Fruit fly (Drosophila melanogaster) whole organism, prepupa: Measurements from ENCODE around the gene rux.

Experiments
- Blimp-1 ChIP-seq: fragments of 200-800 bp; sonication (Bioruptor generic); optimal IDR thresholded peaks from 3 replicates; lab custom pipeline; 2017; ENCODE audit warnings: missing biosample characterization, missing genetic modification characterization, mild to moderate bottlenecking, moderate library complexity, missing genetic modification reagents
- CG10669 ChIP-seq: fragments of 200-800 bp; sonication (Bioruptor generic); optimal IDR thresholded peaks from 3 replicates; lab custom pipeline; 2018; ENCODE audit warnings: missing biosample characterization, mild to moderate bottlenecking, missing genetic modification characterization, moderate library complexity
- CG11294 ChIP-seq: fragments of 200-800 bp; sonication (Bioruptor generic); IDR thresholded peaks from 2 replicates; pipeline ENCODE4 v1.3.6; 2022; ENCODE audit warnings: missing biosample characterization, missing genetic modification characterization
- CG11902 ChIP-seq: fragments of 200-800 bp; sonication (Bioruptor generic); optimal IDR thresholded peaks from 3 replicates; lab custom pipeline; 2016; ENCODE audit warnings: missing biosample characterization, missing genetic modification characterization
- CG15336 ChIP-seq: fragments of 200-800 bp; sonication (Bioruptor generic); IDR thresholded peaks from 2 replicates; pipeline ENCODE4 v1.3.6; 2022; ENCODE audit warnings: missing biosample characterization, missing genetic modification characterization
- CG1621 ChIP-seq: fragments of 200-800 bp; sonication (Bioruptor generic); optimal IDR thresholded peaks from 3 replicates; lab custom pipeline; 2018; ENCODE audit warnings: missing biosample characterization, mild to moderate bottlenecking, missing genetic modification characterization
- CG16779 ChIP-seq: fragments of 200-800 bp; sonication (Bioruptor generic); optimal IDR thresholded peaks from 3 replicates; lab custom pipeline; 2017; ENCODE audit warnings: missing biosample characterization, mild to moderate bottlenecking, missing genetic modification characterization
- CG3032 ChIP-seq: fragments of 200-800 bp; optimal IDR thresholded peaks from 2 replicates; lab custom pipeline; 2019; ENCODE audit warnings: missing biosample characterization, mild to moderate bottlenecking, missing genetic modification characterization, moderate library complexity
- CG31627 ChIP-seq: fragments of 200-800 bp; sonication (Bioruptor generic); optimal IDR thresholded peaks from 3 replicates; lab custom pipeline; 2016; ENCODE audit warnings: missing biosample characterization, missing genetic modification characterization
- CG32006 ChIP-seq: fragments of 200-800 bp; sonication (Bioruptor generic); optimal IDR thresholded peaks from 3 replicates; lab custom pipeline; 2017; ENCODE audit warnings: missing biosample characterization, mild to moderate bottlenecking, missing genetic modification characterization
- CG34406 ChIP-seq: fragments of 200-800 bp; sonication (Bioruptor generic); optimal IDR thresholded peaks from 3 replicates; lab custom pipeline; 2016; ENCODE audit warnings: missing biosample characterization, missing genetic modification characterization
- CG6163 ChIP-seq: fragments of 200-800 bp; sonication (Bioruptor generic); IDR thresholded peaks from 3 replicates; pipeline ENCODE4 v1.3.6; 2022; ENCODE audit warnings: missing biosample characterization, missing genetic modification characterization
- CG6792 ChIP-seq: fragments of 200-800 bp; sonication (Bioruptor generic); optimal IDR thresholded peaks from 3 replicates; lab custom pipeline; 2016; ENCODE audit warnings: missing biosample characterization, missing genetic modification characterization
- CG6808 ChIP-seq: fragments of 200-800 bp; sonication (Bioruptor generic); optimal IDR thresholded peaks from 3 replicates; lab custom pipeline; 2017; ENCODE audit warnings: missing biosample characterization, missing genetic modification characterization, mild to moderate bottlenecking, moderate library complexity, missing genetic modification reagents
- CG6854 ChIP-seq: fragments of 200-800 bp; sonication (Bioruptor generic); optimal IDR thresholded peaks from 2 replicates; lab custom pipeline; 2017; ENCODE audit warnings: missing biosample characterization, mild to moderate bottlenecking, missing genetic modification characterization
- CG7368 ChIP-seq: fragments of 200-800 bp; sonication (Bioruptor generic); optimal IDR thresholded peaks from 3 replicates; lab custom pipeline; 2016; ENCODE audit warnings: missing biosample characterization, missing genetic modification characterization
- CG8119 ChIP-seq: fragments of 200-800 bp; sonication (Bioruptor generic); IDR thresholded peaks from 3 replicates; pipeline ENCODE4 v1.3.6; 2022; ENCODE audit warnings: missing biosample characterization, missing genetic modification characterization
- CG8632 ChIP-seq: fragments of 200-800 bp; sonication (Bioruptor generic); optimal IDR thresholded peaks from 3 replicates; lab custom pipeline; 2016; ENCODE audit warnings: missing biosample characterization, missing genetic modification characterization
- CG9139 ChIP-seq: fragments of 200-800 bp; sonication (Bioruptor generic); optimal IDR thresholded peaks from 3 replicates; lab custom pipeline; 2017; ENCODE audit warnings: missing biosample characterization, mild to moderate bottlenecking, missing genetic modification characterization
- Eip75B ChIP-seq: fragments of 200-800 bp; sonication (Bioruptor generic); optimal IDR thresholded peaks from 3 replicates; lab custom pipeline; 2016; ENCODE audit warnings: missing biosample characterization, missing genetic modification characterization
- Eip78C ChIP-seq: fragments of 200-800 bp; sonication (Bioruptor generic); peaks from one replicate; lab custom pipeline; 2016; ENCODE audit warnings: missing biosample characterization, missing genetic modification characterization
- Ets21C ChIP-seq: fragments of 200-800 bp; sonication (Bioruptor generic); optimal IDR thresholded peaks from 3 replicates; lab custom pipeline; 2016; ENCODE audit warnings: missing biosample characterization, missing genetic modification characterization
- Gug ChIP-seq: fragments of 200-800 bp; sonication (Bioruptor generic); IDR thresholded peaks from 2 replicates; pipeline ENCODE4 v1.3.6; 2022; ENCODE audit warnings: missing biosample characterization, missing genetic modification characterization
- Hr38 ChIP-seq: sonication (Bioruptor generic); optimal IDR thresholded peaks from 2 replicates; lab custom pipeline; 2016; ENCODE audit warnings: missing biosample characterization, missing genetic modification characterization
- Hr39 ChIP-seq: fragments of 200-800 bp; sonication (Bioruptor generic); optimal IDR thresholded peaks from 2 replicates; lab custom pipeline; 2016; ENCODE audit warnings: missing biosample characterization, missing genetic modification characterization
- Hr4 ChIP-seq: fragments of 200-800 bp; sonication (Bioruptor generic); optimal IDR thresholded peaks from 3 replicates; lab custom pipeline; 2016; ENCODE audit warnings: missing biosample characterization, missing genetic modification characterization
- Lpt ChIP-seq: fragments of 200-800 bp; sonication (Bioruptor generic); optimal IDR thresholded peaks from 3 replicates; lab custom pipeline; 2016; ENCODE audit warnings: missing biosample characterization, missing genetic modification characterization
- Met ChIP-seq: fragments of 200-800 bp; sonication (Bioruptor generic); optimal IDR thresholded peaks from 3 replicates; lab custom pipeline; 2016; ENCODE audit warnings: missing biosample characterization, missing genetic modification characterization
- OdsH ChIP-seq: fragments of 200-800 bp; sonication (Bioruptor generic); optimal IDR thresholded peaks from 3 replicates; lab custom pipeline; 2016; ENCODE audit warnings: missing biosample characterization, missing genetic modification characterization
- Smox ChIP-seq: fragments of 200-800 bp; sonication (Bioruptor generic); optimal IDR thresholded peaks from 3 replicates; lab custom pipeline; 2016; ENCODE audit warnings: missing biosample characterization, missing genetic modification characterization
- Sox14 ChIP-seq: fragments of 200-800 bp; sonication (Bioruptor generic); optimal IDR thresholded peaks from 3 replicates; lab custom pipeline; 2016; ENCODE audit warnings: missing biosample characterization, missing genetic modification characterization
- Sox15 ChIP-seq: fragments of 200-800 bp; sonication (Bioruptor generic); optimal IDR thresholded peaks from 3 replicates; lab custom pipeline; 2016; ENCODE audit warnings: missing biosample characterization, missing genetic modification characterization
- cyc ChIP-seq: fragments of 200-800 bp; sonication (Bioruptor generic); optimal IDR thresholded peaks from 3 replicates; lab custom pipeline; 2016; ENCODE audit warnings: missing biosample characterization, missing genetic modification characterization
- dac ChIP-seq: fragments of 200-800 bp; sonication (Bioruptor generic); optimal IDR thresholded peaks from 2 replicates; lab custom pipeline; 2017; ENCODE audit warnings: missing biosample characterization, mild to moderate bottlenecking, missing genetic modification characterization
- esn ChIP-seq: fragments of 200-800 bp; sonication (Bioruptor generic); optimal IDR thresholded peaks from 2 replicates; lab custom pipeline; 2016; ENCODE audit warnings: missing biosample characterization, mild to moderate bottlenecking, missing genetic modification characterization, moderate library complexity
- fd85E ChIP-seq: fragments of 200-800 bp; sonication (Bioruptor generic); optimal IDR thresholded peaks from 3 replicates; lab custom pipeline; 2016; ENCODE audit warnings: missing biosample characterization, missing genetic modification characterization
- fkh ChIP-seq: fragments of 200-800 bp; sonication (Bioruptor generic); optimal IDR thresholded peaks from 3 replicates; lab custom pipeline; 2017; ENCODE audit warnings: missing biosample characterization, mild to moderate bottlenecking, missing genetic modification characterization, moderate library complexity
- lz ChIP-seq: fragments of 200-800 bp; sonication (Bioruptor generic); optimal IDR thresholded peaks from 3 replicates; lab custom pipeline; 2016; ENCODE audit warnings: missing biosample characterization, missing genetic modification characterization
- net ChIP-seq: fragments of 200-800 bp; sonication (Bioruptor generic); optimal IDR thresholded peaks from 3 replicates; lab custom pipeline; 2016; ENCODE audit warnings: missing biosample characterization, missing genetic modification characterization
- pdm3 ChIP-seq: fragments of 200-800 bp; sonication (Bioruptor generic); optimal IDR thresholded peaks from 3 replicates; lab custom pipeline; 2016; ENCODE audit warnings: missing biosample characterization, missing genetic modification characterization
- salr ChIP-seq, 2 experiments: fragments of 200-800 bp; sonication (Bioruptor generic); optimal IDR thresholded peaks; 3 replicates each; lab custom pipeline; 2016 to 2018; ENCODE audit warnings: missing biosample characterization in 2 of 2, missing genetic modification characterization in 2 of 2, mild to moderate bottlenecking in 1 of 2
- spab ChIP-seq: fragments of 200-800 bp; sonication (Bioruptor generic); optimal IDR thresholded peaks from 2 replicates; lab custom pipeline; 2017; ENCODE audit warnings: missing biosample characterization, mild to moderate bottlenecking, missing genetic modification characterization, missing genetic modification reagents
- ss ChIP-seq, 2 experiments: fragments of 200-800 bp; sonication (Bioruptor generic); optimal IDR thresholded peaks; 2 replicates in 1 of 2; 3 replicates in 1 of 2; lab custom pipeline; 2017 to 2018; ENCODE audit warnings: mild to moderate bottlenecking in 2 of 2, missing biosample characterization in 2 of 2, missing genetic modification characterization in 2 of 2, moderate library complexity in 1 of 2
- svp ChIP-seq: fragments of 200-800 bp; sonication (Bioruptor generic); peaks from one replicate; lab custom pipeline; 2016; ENCODE audit warnings: missing biosample characterization, missing genetic modification characterization
- topi ChIP-seq: fragments of 200-800 bp; sonication (Bioruptor generic); optimal IDR thresholded peaks from 3 replicates; lab custom pipeline; 2016; ENCODE audit warnings: missing biosample characterization, missing genetic modification characterization
- vri ChIP-seq: fragments of 200-800 bp; sonication (Bioruptor generic); optimal IDR thresholded peaks from 3 replicates; lab custom pipeline; 2016; ENCODE audit warnings: missing biosample characterization, mild to moderate bottlenecking, missing genetic modification characterization

rux gene

DNA sequence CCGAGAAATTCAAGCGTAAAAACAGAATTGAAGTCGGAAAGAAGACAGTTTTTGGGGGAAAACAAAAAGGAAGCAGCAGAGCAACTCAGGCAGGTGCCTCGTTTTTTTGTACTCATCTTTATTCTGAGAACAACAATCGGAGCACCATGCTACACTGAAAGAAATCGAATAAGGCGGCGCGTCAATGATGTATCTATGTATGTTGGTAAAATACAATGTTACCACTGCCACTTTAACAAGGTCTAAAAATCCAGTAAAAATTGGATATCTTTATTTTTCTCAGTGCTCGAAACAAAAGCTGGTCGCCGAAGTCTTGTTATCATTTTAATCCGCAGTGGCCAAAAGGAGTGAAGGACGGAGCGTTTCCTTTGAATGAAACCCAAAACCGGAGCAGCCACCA is 7.6 kb downstream of the rux start (continued):
- peak; percentile 82 for TF ChIP-seq topi (GFP tag; lab: Kevin White, UChicago)
- TF ChIP-seq fd85E (GFP tag; lab: Kevin White, UChicago), result no peak
- peak; percentile 28 for TF ChIP-seq CG34406
- peak; percentile 8 for TF ChIP-seq OdsH (GFP tag; lab: Kevin White, UChicago)
- TF ChIP-seq CG16779 (tag; lab: Kevin White, UChicago), result no peak
- TF ChIP-seq CG6792, result peak; percentile 50
- TF ChIP-seq Smox (GFP tag; lab: Kevin White, UChicago), result peak; percentile 70
- no peak for TF ChIP-seq CG6808 (GFP tag; lab: Kevin White, UChicago)
- no peak for TF ChIP-seq CG1621 (tag; lab: Kevin White, UChicago)
- no peak for TF ChIP-seq CG3032 (tag; lab: Kevin White, UChicago)
- TF ChIP-seq CG7368 (GFP tag; lab: Kevin White, UChicago), result no peak
- no peak for TF ChIP-seq Sox14 (GFP tag; lab: Kevin White, UChicago)
- peak; percentile 73 for TF ChIP-seq lz (GFP tag; lab: Kevin White, UChicago)
- TF ChIP-seq Blimp-1 (GFP tag; lab: Kevin White, UChicago), result peak; percentile 33
- TF ChIP-seq net (GFP tag; lab: Kevin White, UChicago), result no peak
- TF ChIP-seq Sox15 (GFP tag; lab: Kevin White, UChicago), result peak; percentile 10
- no peak for TF ChIP-seq Hr4 (GFP tag; lab: Kevin White, UChicago)
- TF ChIP-seq pdm3 (GFP tag; lab: Kevin White, UChicago), result peak; percentile 34
- peak; percentile 72 for TF ChIP-seq Hr39 (GFP tag; lab: Kevin White, UChicago)
- peak; percentile 37; the same call in 1 of the 3 replicates for TF ChIP-seq CG6163
- TF ChIP-seq CG6854 (GFP tag; lab: Kevin White, UChicago), result peak; percentile 41

- TF ChIP-seq CG31627 (GFP tag; lab: Kevin White, UChicago) (no peak), Eip78C (GFP tag; lab: Kevin White, UChicago) (peak; percentile 18), Smox (GFP tag; lab: Kevin White, UChicago) (no peak), svp (GFP tag; lab: Kevin White, UChicago) (peak; percentile 60)
Observed at dm6 chrX:6029015-6029414, 8.6 kb downstream of the rux start.

DNA sequence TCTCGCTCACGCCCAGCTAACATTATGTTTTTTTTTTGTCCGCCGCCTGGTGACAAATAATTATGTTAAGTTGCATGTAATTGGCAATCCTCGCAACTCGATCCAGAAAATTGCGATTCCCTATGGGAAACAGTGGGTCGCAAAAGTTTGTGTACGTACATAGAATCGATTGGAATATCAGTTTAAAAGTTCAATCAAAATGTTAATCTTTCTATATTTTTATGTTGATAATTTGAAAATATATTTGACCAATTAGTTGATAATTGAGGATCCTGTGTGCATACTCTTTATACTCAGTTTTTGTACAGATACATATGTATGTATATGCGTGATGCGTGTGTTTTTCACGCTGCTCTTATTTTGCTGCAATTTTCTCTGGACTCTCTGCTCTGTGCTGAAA is 9.8 kb downstream of the rux start:
- TF ChIP-seq OdsH (GFP tag; lab: Kevin White, UChicago), result peak; percentile 37
- TF ChIP-seq salr (GFP tag; optimal IDR thresholded peaks at IDR 0.05; lab: Kevin White, UChicago), result peak in 1 of 2 experiments; percentile 31
- no peak for TF ChIP-seq Ets21C (GFP tag; lab: Kevin White, UChicago)
- peak; percentile 34 for TF ChIP-seq cyc (GFP tag; lab: Kevin White, UChicago)
- peak; percentile 47 for TF ChIP-seq esn (GFP tag; lab: Kevin White, UChicago)
- TF ChIP-seq fd85E (GFP tag; lab: Kevin White, UChicago), result no peak
- TF ChIP-seq CG10669, result peak; percentile 63
- peak; percentile 55 for TF ChIP-seq CG11294 (GFP tag; lab: Robert Waterston, UW)
- TF ChIP-seq CG6854 (GFP tag; lab: Kevin White, UChicago), result peak; percentile 1
- TF ChIP-seq Hr39 (GFP tag; lab: Kevin White, UChicago), result peak; percentile 14
- TF ChIP-seq CG15336 (GFP tag; lab: Robert Waterston, UW), result peak; percentile 81
- peak; percentile 24 for TF ChIP-seq CG8632 (GFP tag; lab: Kevin White, UChicago)
- no peak for TF ChIP-seq vri (GFP tag; lab: Kevin White, UChicago)
- peak; percentile 38 for TF ChIP-seq net (GFP tag; lab: Kevin White, UChicago)
- peak; percentile 60 for TF ChIP-seq Met (GFP tag; lab: Kevin White, UChicago)
- no peak for TF ChIP-seq Hr38
- TF ChIP-seq CG1621 (tag; lab: Kevin White, UChicago), result peak; percentile 43
- peak; percentile 49 for TF ChIP-seq Sox14 (GFP tag; lab: Kevin White, UChicago)
- TF ChIP-seq CG9139 (GFP tag; lab: Kevin White, UChicago), result peak; percentile 21
- TF ChIP-seq Smox (GFP tag; lab: Kevin White, UChicago), result peak; percentile 16
- TF ChIP-seq CG34406, result peak; percentile 40
- peak; percentile 29 for TF ChIP-seq CG7368 (GFP tag; lab: Kevin White, UChicago)
- TF ChIP-seq fkh (GFP tag; lab: Kevin White, UChicago), result no peak
- peak; percentile 82 for TF ChIP-seq Gug (GFP tag; lab: Robert Waterston, UW)
- TF ChIP-seq CG3032 (tag; lab: Kevin White, UChicago), result peak; percentile 76
- TF ChIP-seq dac (GFP tag; lab: Kevin White, UChicago), result no peak
- peak; percentile 5 for TF ChIP-seq CG11902
- TF ChIP-seq Blimp-1 (GFP tag; lab: Kevin White, UChicago), result no peak
- peak; percentile 87 for TF ChIP-seq Eip78C (GFP tag; lab: Kevin White, UChicago)
- TF ChIP-seq CG8119 (GFP tag; lab: Robert Waterston, UW), result peak; percentile 83
- peak; percentile 7 for TF ChIP-seq Lpt
- peak; percentile 62 to 73 for TF ChIP-seq ss (GFP tag; optimal IDR thresholded peaks at IDR 0.05; lab: Kevin White, UChicago)
- peak; percentile 47 for TF ChIP-seq spab (GFP tag; lab: Kevin White, UChicago)
- peak; percentile 64 for TF ChIP-seq Eip75B (GFP tag; lab: Kevin White, UChicago)
- peak; percentile 38 for TF ChIP-seq CG32006 (GFP tag; lab: Kevin White, UChicago)
- peak; percentile 35 for TF ChIP-seq topi (GFP tag; lab: Kevin White, UChicago)
- peak; percentile 12 for TF ChIP-seq CG16779 (tag; lab: Kevin White, UChicago)
